Worm (Caenorhabditis elegans): ENCODE data around the gene sir-2.2.

DNA sequence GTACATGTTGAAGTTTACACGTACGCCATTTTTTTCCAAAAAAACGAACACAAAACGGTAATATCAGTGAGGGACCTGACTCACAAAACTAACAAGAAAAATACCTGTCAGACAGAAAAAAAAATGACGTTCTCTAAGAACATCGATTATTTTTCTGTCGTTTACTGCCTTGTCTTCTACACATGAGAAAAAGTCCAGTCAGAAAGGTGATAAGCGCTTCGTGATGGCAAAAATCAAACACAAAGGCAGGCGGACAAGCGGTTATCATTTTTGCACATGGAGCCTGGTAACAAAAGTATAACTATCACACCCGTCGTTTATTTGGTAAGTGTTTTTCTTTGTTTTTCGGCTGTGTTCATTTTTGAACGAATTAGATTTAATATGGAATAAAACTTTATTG, 6.0 kb downstream of the sir-2.2 start, which contains the start of gene F46G10.4:
- no peak for TF ChIP-seq F49E8.2 (tag; optimal IDR thresholded peaks at IDR 0.05; ENCODE audit: insufficient read depth)
- no peak for TF ChIP-seq unc-62 (GFP tag; optimal IDR thresholded peaks at IDR 0.05)

Data from whole organism, young adult.